Worm (Caenorhabditis elegans) whole organism, mixed stage, embryonic: Measurements from ENCODE around the gene col-148.

Source experiments
- M03D4.4 ChIP-seq: sonication (generic microtip); optimal IDR thresholded peaks from 2 replicates; lab custom pipeline; 2017; ENCODE audit warnings: mild to moderate bottlenecking, missing genetic modification characterization, missing compliant biosample characterization
- blmp-1 ChIP-seq: fragments of 150-350 bp; optimal IDR thresholded peaks from 2 replicates; lab custom pipeline; 2014; ENCODE audit warnings: missing biosample characterization, missing genetic modification characterization
- ceh-39 ChIP-seq: fragments of 150-350 bp; optimal IDR thresholded peaks from 2 replicates; lab custom pipeline; 2014; ENCODE audit warnings: missing biosample characterization, missing genetic modification characterization
- ceh-43 ChIP-seq: fragments of 200-800 bp; sonication (Bioruptor generic); optimal IDR thresholded peaks from 2 replicates; lab custom pipeline; 2018; ENCODE audit warnings: mild to moderate bottlenecking, missing genetic modification characterization, moderate library complexity, missing compliant biosample characterization
- ceh-83 ChIP-seq: fragments of 200-800 bp; sonication (Bioruptor generic); optimal IDR thresholded peaks from 2 replicates; lab custom pipeline; 2018; ENCODE audit warnings: mild to moderate bottlenecking, missing genetic modification characterization, missing compliant biosample characterization
- ces-1 ChIP-seq: fragments of 150-350 bp; optimal IDR thresholded peaks from 2 replicates; lab custom pipeline; 2014; ENCODE audit warnings: missing biosample characterization, missing genetic modification reagents, missing genetic modification characterization
- cnd-1 ChIP-seq: fragments of 200-800 bp; sonication (Bioruptor generic); optimal IDR thresholded peaks from 2 replicates; lab custom pipeline; 2018; ENCODE audit warnings: mild to moderate bottlenecking, missing genetic modification characterization, missing compliant biosample characterization
- elt-1 ChIP-seq: sonication (generic microtip); optimal IDR thresholded peaks from 2 replicates; lab custom pipeline; 2017; ENCODE audit warnings: missing genetic modification characterization, mild to moderate bottlenecking, missing compliant biosample characterization, antibody characterized with exemption, moderate library complexity, borderline replicate concordance; ENCODE audit not compliant: insufficient read depth
- elt-3 ChIP-seq: fragments of 150-350 bp; optimal IDR thresholded peaks from 2 replicates; lab custom pipeline; 2014; ENCODE audit warnings: missing biosample characterization, missing genetic modification characterization
- flh-1 ChIP-seq: fragments of 200-800 bp; sonication (Bioruptor generic); optimal IDR thresholded peaks from 2 replicates; lab custom pipeline; 2018; ENCODE audit warnings: mild to moderate bottlenecking, missing genetic modification characterization, moderate library complexity, missing compliant biosample characterization
- ham-2 ChIP-seq: fragments of 200-800 bp; sonication (Bioruptor generic); optimal IDR thresholded peaks from 2 replicates; lab custom pipeline; 2018; ENCODE audit warnings: mild to moderate bottlenecking, missing genetic modification characterization, missing compliant biosample characterization
- hlh-1 ChIP-seq: fragments of 150-350 bp; optimal IDR thresholded peaks from 2 replicates; lab custom pipeline; 2014; ENCODE audit warnings: missing biosample characterization, missing genetic modification reagents, missing genetic modification characterization
- lin-13 ChIP-seq: fragments of 150-350 bp; optimal IDR thresholded peaks from 2 replicates; lab custom pipeline; 2014; ENCODE audit warnings: missing biosample characterization, missing genetic modification characterization
- lin-32 ChIP-seq: fragments of 200-800 bp; sonication (Bioruptor generic); optimal IDR thresholded peaks from 2 replicates; lab custom pipeline; 2018; ENCODE audit warnings: mild to moderate bottlenecking, missing genetic modification characterization, missing compliant biosample characterization
- lsy-2 ChIP-seq: fragments of 150-350 bp; optimal IDR thresholded peaks from 2 replicates; lab custom pipeline; 2014; ENCODE audit warnings: missing biosample characterization, missing genetic modification characterization
- mab-5 ChIP-seq: fragments of 150-350 bp; optimal IDR thresholded peaks from 2 replicates; lab custom pipeline; 2014; ENCODE audit warnings: missing biosample characterization, missing genetic modification characterization
- mep-1 ChIP-seq: fragments of 150-350 bp; optimal IDR thresholded peaks from 2 replicates; lab custom pipeline; 2017; ENCODE audit warnings: missing biosample characterization, missing genetic modification reagents, missing genetic modification characterization, inconsistent platforms
- mls-2 ChIP-seq: sonication (generic microtip); optimal IDR thresholded peaks from 2 replicates; lab custom pipeline; 2016; ENCODE audit warnings: mild to moderate bottlenecking, missing genetic modification characterization, moderate library complexity, missing compliant biosample characterization
- nhr-237 ChIP-seq: fragments of 150-350 bp; optimal IDR thresholded peaks from 2 replicates; lab custom pipeline; 2014; ENCODE audit warnings: missing biosample characterization, missing genetic modification characterization
- nhr-28 ChIP-seq: fragments of 150-350 bp; optimal IDR thresholded peaks from 2 replicates; lab custom pipeline; 2014; ENCODE audit warnings: missing biosample characterization, missing genetic modification characterization
- pha-4 ChIP-seq: fragments of 150-350 bp; optimal IDR thresholded peaks from 2 replicates; lab custom pipeline; 2018; ENCODE audit warnings: missing biosample characterization, missing genetic modification reagents, missing genetic modification characterization
- sem-2 ChIP-seq: fragments of 200-800 bp; sonication (Bioruptor generic); optimal IDR thresholded peaks from 2 replicates; lab custom pipeline; 2018; ENCODE audit warnings: mild to moderate bottlenecking, missing genetic modification characterization, missing compliant biosample characterization
- sptf-1 ChIP-seq: sonication (generic microtip); optimal IDR thresholded peaks from 2 replicates; lab custom pipeline; 2017; ENCODE audit warnings: mild to moderate bottlenecking, missing genetic modification characterization, moderate library complexity, missing compliant biosample characterization
- tbx-8 ChIP-seq: fragments of 200-800 bp; sonication (Bioruptor generic); optimal IDR thresholded peaks from 2 replicates; lab custom pipeline; 2018; ENCODE audit warnings: mild to moderate bottlenecking, missing genetic modification characterization, moderate library complexity, missing compliant biosample characterization
- unc-120 ChIP-seq: sonication (generic microtip); optimal IDR thresholded peaks from 2 replicates; lab custom pipeline; 2017; ENCODE audit warnings: missing genetic modification characterization, missing compliant biosample characterization; ENCODE audit not compliant: poor library complexity, severe bottlenecking
- zip-8 ChIP-seq: fragments of 150-350 bp; optimal IDR thresholded peaks from 2 replicates; lab custom pipeline; 2014; ENCODE audit warnings: missing biosample characterization, missing genetic modification characterization
- ztf-11 ChIP-seq: fragments of 150-350 bp; optimal IDR thresholded peaks from 2 replicates; lab custom pipeline; 2014; ENCODE audit warnings: missing biosample characterization, missing genetic modification characterization

Gene col-148

ce11 chrV:10238665-10239064, 2.9 kb upstream of the col-148 start, which contains the start of gene fubl-1:
TSS of gene fubl-1 (minus strand) at chrV:10238866.
- TF ChIP-seq lin-13 (tag; lab: Kevin White, UChicago) (peak; percentile 2), tbx-8 (no peak), flh-1 (GFP tag; lab: Kevin White, UChicago) (no peak), mls-2 (no peak), ces-1 (GFP tag; lab: Kevin White, UChicago) (peak; percentile 7), elt-3 (tag; lab: Kevin White, UChicago) (no peak), mep-1 (peak; percentile 42), sptf-1 (tag; lab: Kevin White, UChicago) (peak; percentile 46), mab-5 (tag; lab: Kevin White, UChicago) (no peak), elt-1 (tag; lab: Kevin White, UChicago) (no peak), pha-4 (peak; percentile 8), lsy-2 (tag; lab: Kevin White, UChicago) (peak; percentile 31)

DNA sequence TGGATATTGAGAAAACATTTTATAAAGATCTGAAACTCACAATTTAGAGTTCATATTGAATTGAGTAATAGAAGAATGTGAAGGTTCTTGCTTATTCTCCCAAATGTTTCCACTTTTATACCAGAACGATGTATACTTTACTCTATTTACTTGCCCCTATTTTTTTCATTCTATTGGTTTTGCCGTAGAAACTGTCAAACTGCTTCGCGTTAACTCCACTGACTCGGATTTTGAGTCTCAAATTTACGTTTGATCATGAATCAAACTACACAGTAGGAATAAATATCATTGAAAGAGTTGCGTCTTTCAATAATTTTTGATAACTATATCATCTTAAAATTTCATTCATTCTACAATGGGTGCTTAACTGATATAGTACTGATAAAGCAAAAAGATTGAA, 1.7 kb upstream of the col-148 start, which contains the start of gene fipr-8:
Gene fipr-8 (minus strand): TSS at position 101 of the 400 bp plus-strand sequence.
- TF ChIP-seq M03D4.4 (tag; lab: Kevin White, UChicago) (no peak), nhr-28 (tag; lab: Kevin White, UChicago) (no peak), lin-32 (GFP tag; lab: Kevin White, UChicago) (no peak), ham-2 (GFP tag; lab: Kevin White, UChicago) (no peak), blmp-1 (tag; lab: Kevin White, UChicago) (no peak), ceh-43 (GFP tag; lab: Kevin White, UChicago) (no peak), zip-8 (tag; lab: Kevin White, UChicago) (no peak), elt-3 (tag; lab: Kevin White, UChicago) (no peak), ceh-83 (GFP tag; lab: Kevin White, UChicago) (no peak), hlh-1 (tag; lab: Kevin White, UChicago) (no peak), ceh-39 (tag; lab: Kevin White, UChicago) (no peak), flh-1 (GFP tag; lab: Kevin White, UChicago) (no peak), lsy-2 (tag; lab: Kevin White, UChicago) (no peak), lin-13 (tag; lab: Kevin White, UChicago) (no peak), ztf-11 (tag; lab: Kevin White, UChicago) (no peak), nhr-237 (tag; lab: Kevin White, UChicago) (no peak), sptf-1 (tag; lab: Kevin White, UChicago) (no peak)
- TF ChIP-seq, all 35 proteins: peak for 0

- TF ChIP-seq pha-4 = no peak
These were observed 1.6 kb downstream of the col-148 start, which contains the start of gene C12D8.9 for ce11 chrV:10243105-10243504. TSS of gene C12D8.9 (minus strand) at chrV:10243205.

DNA sequence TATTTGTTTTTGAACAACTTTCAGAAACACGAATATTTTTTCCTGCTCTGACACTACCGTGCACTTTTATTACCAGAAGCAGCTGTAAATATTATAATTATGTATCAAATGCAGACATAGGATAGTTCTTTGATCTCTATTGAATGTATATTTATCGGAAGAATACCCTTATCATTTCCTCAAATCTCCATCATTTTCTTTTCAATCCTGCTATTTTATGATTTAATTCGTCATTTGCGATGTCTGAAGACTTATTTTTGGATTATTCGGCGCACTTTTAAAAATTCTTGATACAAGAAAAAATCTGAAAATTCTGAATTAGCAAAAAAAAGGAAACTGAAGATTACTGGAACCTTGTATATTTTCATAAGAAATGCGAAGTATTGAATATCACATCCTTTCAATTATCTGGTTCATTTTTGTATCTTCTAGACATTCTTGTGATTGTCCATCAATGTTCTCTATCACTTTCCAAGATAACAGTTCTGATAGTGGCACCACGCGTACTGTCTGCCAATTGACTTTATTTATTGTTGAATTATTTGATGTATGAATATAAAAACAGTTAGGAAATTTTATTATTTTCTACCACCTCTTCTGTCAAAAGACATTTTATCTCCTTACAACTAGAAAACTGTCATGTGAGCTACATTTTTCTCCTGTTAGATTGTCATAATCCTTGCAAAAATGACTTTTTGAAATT, 2.6 kb downstream of the col-148 start:
- TF ChIP-seq ceh-39 (tag; lab: Kevin White, UChicago) (no peak), blmp-1 (tag; lab: Kevin White, UChicago) (no peak), M03D4.4 (tag; lab: Kevin White, UChicago) (no peak), ceh-43 (GFP tag; lab: Kevin White, UChicago) (no peak), elt-1 (tag; lab: Kevin White, UChicago) (peak; percentile 54)

ce11 chrV:10245615-10246014, 4.1 kb downstream of the col-148 start:
- TF ChIP-seq mep-1 = no peak
- no peak for TF ChIP-seq unc-120 (tag; lab: Kevin White, UChicago)
- no peak for TF ChIP-seq M03D4.4 (tag; lab: Kevin White, UChicago)
- no peak for TF ChIP-seq mab-5 (tag; lab: Kevin White, UChicago)
- no peak for TF ChIP-seq tbx-8
- no peak for TF ChIP-seq sptf-1 (tag; lab: Kevin White, UChicago)
- no peak for TF ChIP-seq ces-1 (GFP tag; lab: Kevin White, UChicago)
- no peak for TF ChIP-seq sem-2 (GFP tag; lab: Kevin White, UChicago)

ce11 chrV:10246443-10246885, 4.9 kb downstream of the col-148 start:
- TF ChIP-seq cnd-1 (tag; lab: Kevin White, UChicago) (no peak), ces-1 (GFP tag; lab: Kevin White, UChicago) (peak; percentile 2)
